Worm (Caenorhabditis elegans) whole organism, young adult: ENCODE measurements around the gene snx-1.

Experiments
- B0035.1 ChIP-seq: sonication (generic microtip); optimal IDR thresholded peaks from 2 replicates; lab custom pipeline; 2016; ENCODE audit warnings: missing genetic modification characterization, mild to moderate bottlenecking, missing compliant biosample characterization, missing genotype, missing genetic modification reagents
- C17E4.6 ChIP-seq: fragments of 200-800 bp; sonication (Bioruptor generic); IDR thresholded peaks from 2 replicates; pipeline ENCODE4 v1.3.6; 2022; ENCODE audit warnings: missing genetic modification reagents, missing genetic modification characterization, missing compliant biosample characterization
- F39B2.1 ChIP-seq: fragments of 200-800 bp; sonication (Bioruptor generic); IDR thresholded peaks from 2 replicates; pipeline ENCODE4 v1.3.6; 2022; ENCODE audit warnings: missing genetic modification reagents, missing genetic modification characterization, missing compliant biosample characterization
- F57C9.4 ChIP-seq: sonication (generic microtip); optimal IDR thresholded peaks from 2 replicates; lab custom pipeline; 2017; ENCODE audit warnings: mild to moderate bottlenecking, missing genetic modification characterization, missing compliant biosample characterization
- T07F8.4 ChIP-seq: sonication (generic microtip); optimal IDR thresholded peaks from 2 replicates; lab custom pipeline; 2016; ENCODE audit warnings: mild to moderate bottlenecking, missing genetic modification characterization, moderate library complexity, missing compliant biosample characterization
- T26A5.8 ChIP-seq: sonication (generic microtip); optimal IDR thresholded peaks from 2 replicates; lab custom pipeline; 2016; ENCODE audit warnings: missing genetic modification characterization, missing compliant biosample characterization
- Y67H2A.10 ChIP-seq: fragments of 200-800 bp; sonication (Bioruptor generic); conservative IDR thresholded peaks from 2 replicates; pipeline ENCODE4 v1.3.6; 2022; ENCODE audit warnings: missing genetic modification reagents, missing genetic modification characterization, missing compliant biosample characterization
- ama-1 ChIP-seq, 3 experiments: fragments of 150-350 bp in 1 of 3; sonication (generic microtip) in 2 of 3; optimal IDR thresholded peaks; 2 replicates each; lab custom pipeline; 2014 to 2018; ENCODE audit warnings: missing biosample characterization in 2 of 3, missing genetic modification characterization in 2 of 3, missing genetic modification reagents in 2 of 3
- aptf-3 ChIP-seq: fragments of 200-800 bp; sonication (Bioruptor generic); IDR thresholded peaks from 2 replicates; pipeline ENCODE4 v1.3.6; 2022; ENCODE audit warnings: missing genetic modification characterization, missing compliant biosample characterization
- bed-1 ChIP-seq: fragments of 200-800 bp; sonication (Bioruptor generic); IDR thresholded peaks from 2 replicates; pipeline ENCODE4 v1.3.6; 2022; ENCODE audit warnings: missing genetic modification reagents, missing genetic modification characterization, missing compliant biosample characterization
- ccch-3 ChIP-seq: fragments of 200-800 bp; sonication (Bioruptor generic); optimal IDR thresholded peaks from 2 replicates; lab custom pipeline; 2018; ENCODE audit warnings: mild to moderate bottlenecking, missing genetic modification characterization, missing compliant biosample characterization
- cebp-1 ChIP-seq, 2 experiments: fragments of 200-800 bp in 1 of 2; sonication (Bioruptor generic) in 1 of 2; sonication (generic microtip) in 1 of 2; IDR thresholded peaks in 1 of 2; optimal IDR thresholded peaks in 1 of 2; 2 replicates each; pipeline versions ENCODE4 v1.3.6 to Lab custom; 2017 to 2022; ENCODE audit warnings: missing compliant biosample characterization in 2 of 2, missing genetic modification characterization in 2 of 2, mild to moderate bottlenecking in 1 of 2, missing genetic modification reagents in 1 of 2, moderate library complexity in 1 of 2
- cebp-2 ChIP-seq: fragments of 200-800 bp; sonication (Bioruptor generic); IDR thresholded peaks from 2 replicates; pipeline ENCODE4 v1.3.6; 2022; ENCODE audit warnings: missing genetic modification characterization, missing compliant biosample characterization
- dpff-1 ChIP-seq: sonication (generic microtip); optimal IDR thresholded peaks from 2 replicates; lab custom pipeline; 2017; ENCODE audit warnings: mild to moderate bottlenecking, missing genetic modification characterization, missing compliant biosample characterization
- egl-44 ChIP-seq: fragments of 200-800 bp; sonication (Bioruptor generic); IDR thresholded peaks from 2 replicates; pipeline ENCODE4 v1.3.6; 2022; ENCODE audit warnings: missing genetic modification reagents, missing genetic modification characterization, missing compliant biosample characterization
- egrh-3 ChIP-seq: fragments of 200-800 bp; sonication (Bioruptor generic); IDR thresholded peaks from 2 replicates; pipeline ENCODE4 v1.3.6; 2022; ENCODE audit warnings: missing genetic modification reagents, missing genetic modification characterization, missing compliant biosample characterization
- hmg-1.2 ChIP-seq: fragments of 200-800 bp; sonication (Bioruptor generic); IDR thresholded peaks from 2 replicates; pipeline ENCODE4 v1.3.6; 2022; ENCODE audit warnings: missing genetic modification reagents, missing genetic modification characterization, missing compliant biosample characterization
- hmg-20 ChIP-seq: fragments of 200-800 bp; sonication (Bioruptor generic); IDR thresholded peaks from 2 replicates; pipeline ENCODE4 v1.3.6; 2022; ENCODE audit warnings: missing genetic modification reagents, missing genetic modification characterization, missing compliant biosample characterization
- lag-1 ChIP-seq: fragments of 200-800 bp; sonication (Bioruptor generic); IDR thresholded peaks from 2 replicates; pipeline ENCODE4 v1.3.6; 2022; ENCODE audit warnings: missing genetic modification reagents, missing genetic modification characterization, missing compliant biosample characterization
- let-607 ChIP-seq, 2 experiments: fragments of 200-800 bp in 1 of 2; sonication (Bioruptor generic) in 1 of 2; sonication (generic microtip) in 1 of 2; optimal IDR thresholded peaks; 2 replicates each; lab custom pipeline; 2016 to 2018; ENCODE audit warnings: mild to moderate bottlenecking in 2 of 2, missing compliant biosample characterization in 2 of 2, missing genetic modification characterization in 2 of 2, moderate library complexity in 2 of 2, missing genotype in 1 of 2
- mcd-1 ChIP-seq: fragments of 200-800 bp; sonication (Bioruptor generic); IDR thresholded peaks from 2 replicates; pipeline ENCODE4 v1.3.6; 2022; ENCODE audit warnings: missing genetic modification reagents, missing genetic modification characterization, missing compliant biosample characterization
- nhr-120 ChIP-seq: fragments of 200-800 bp; sonication (Bioruptor generic); IDR thresholded peaks from 2 replicates; pipeline ENCODE4 v1.3.6; 2022; ENCODE audit warnings: missing genetic modification characterization, missing compliant biosample characterization
- pha-4 ChIP-seq: fragments of 150-350 bp; sonication (generic microtip); optimal IDR thresholded peaks from 2 replicates; lab custom pipeline; 2014; ENCODE audit warnings: missing biosample characterization, missing genetic modification reagents, missing genetic modification characterization
- sdz-38 ChIP-seq: sonication (generic microtip); optimal IDR thresholded peaks from 2 replicates; lab custom pipeline; 2016; ENCODE audit warnings: missing genotype, missing genetic modification characterization, missing compliant biosample characterization
- somi-1 ChIP-seq: fragments of 200-800 bp; sonication (Bioruptor generic); optimal IDR thresholded peaks from 2 replicates; lab custom pipeline; 2018; ENCODE audit warnings: mild to moderate bottlenecking, missing genetic modification characterization, missing compliant biosample characterization
- tbp1 ChIP-seq: fragments of 200-800 bp; sonication (Bioruptor generic); optimal IDR thresholded peaks from 2 replicates; lab custom pipeline; 2018; ENCODE audit warnings: mild to moderate bottlenecking, missing genetic modification characterization, missing compliant biosample characterization
- tlf-1 ChIP-seq: fragments of 200-800 bp; sonication (Bioruptor generic); optimal IDR thresholded peaks from 2 replicates; lab custom pipeline; 2018; ENCODE audit warnings: mild to moderate bottlenecking, missing genetic modification characterization, missing compliant biosample characterization
- unc-62 ChIP-seq: fragments of 150-350 bp; optimal IDR thresholded peaks from 2 replicates; lab custom pipeline; 2014; ENCODE audit warnings: missing biosample characterization, missing genetic modification reagents, missing genetic modification characterization
- zfh-2 ChIP-seq: fragments of 200-800 bp; sonication (Bioruptor generic); conservative IDR thresholded peaks from 2 replicates; pipeline ENCODE4 v1.3.6; 2022; ENCODE audit warnings: missing genetic modification reagents, missing genetic modification characterization, missing compliant biosample characterization
- ztf-22 ChIP-seq: fragments of 200-800 bp; sonication (Bioruptor generic); optimal IDR thresholded peaks from 2 replicates; lab custom pipeline; 2018; ENCODE audit warnings: mild to moderate bottlenecking, missing genetic modification characterization, moderate library complexity, missing compliant biosample characterization
- ztf-26 ChIP-seq: sonication (generic microtip); optimal IDR thresholded peaks from 2 replicates; lab custom pipeline; 2017; ENCODE audit warnings: missing genetic modification characterization, missing compliant biosample characterization
- ztf-28 ChIP-seq: fragments of 200-800 bp; sonication (Bioruptor generic); IDR thresholded peaks from 2 replicates; pipeline ENCODE4 v1.3.6; 2022; ENCODE audit warnings: missing genetic modification reagents, missing genetic modification characterization, missing compliant biosample characterization
- ztf-3 ChIP-seq: fragments of 200-800 bp; sonication (Bioruptor generic); optimal IDR thresholded peaks from 2 replicates; lab custom pipeline; 2018; ENCODE audit warnings: mild to moderate bottlenecking, missing genetic modification characterization, missing compliant biosample characterization

The snx-1 gene

DNA sequence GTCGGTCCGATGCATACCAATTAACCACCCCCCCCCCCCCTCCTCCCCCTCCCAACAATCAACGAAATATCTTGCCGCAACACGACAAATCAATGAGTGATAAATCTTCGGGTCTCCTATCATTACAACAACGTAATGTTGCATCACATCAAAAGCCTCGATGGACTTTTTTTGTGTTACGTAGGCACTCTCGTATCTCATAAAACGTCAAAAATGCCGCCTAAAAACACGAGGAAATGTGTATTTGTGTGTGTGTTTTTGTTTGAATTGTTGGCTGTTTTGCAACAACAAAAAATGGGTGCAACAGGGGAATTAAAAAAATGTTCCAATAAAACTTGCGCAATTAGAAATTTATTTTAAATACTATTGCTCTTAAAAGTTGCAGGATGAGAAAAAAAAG is 38.4 kb downstream of the snx-1 start:
- no peak for TF ChIP-seq hmg-1.2
- no peak for TF ChIP-seq C17E4.6
- no peak for TF ChIP-seq lag-1 (GFP tag; lab: Robert Waterston, UW)
- TF ChIP-seq ccch-3 = no peak
- TF ChIP-seq, all 124 proteins: peak for 0

DNA sequence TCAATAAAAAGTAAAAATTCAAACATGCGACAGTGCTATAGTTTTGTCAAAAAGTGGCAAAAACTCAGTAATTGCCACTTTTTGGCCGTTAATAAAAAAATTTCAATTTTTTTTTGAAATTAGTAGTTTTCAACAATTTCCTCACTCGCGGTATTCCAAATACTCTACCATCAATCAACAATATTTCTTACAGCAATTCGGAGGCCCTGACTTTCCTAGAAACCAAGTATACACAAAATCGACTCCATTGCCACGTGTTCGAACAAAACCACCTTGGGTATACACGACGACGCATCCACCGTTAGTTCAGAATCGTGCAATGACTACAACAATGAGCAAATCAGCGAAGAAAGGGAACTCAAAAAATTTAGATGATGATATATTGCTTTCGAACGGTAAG is 42.8 kb downstream of the snx-1 start:
- TF ChIP-seq cebp-2 (GFP tag; lab: Robert Waterston, UW) = no peak
- TF ChIP-seq ztf-28 (GFP tag; lab: Robert Waterston, UW) = no peak
- TF ChIP-seq hmg-20 (GFP tag; lab: Robert Waterston, UW) = no peak
- TF ChIP-seq unc-62 (GFP tag; lab: Kevin White, UChicago) = no peak
- TF ChIP-seq let-607 (tag; optimal IDR thresholded peaks at IDR 0.05; lab: Kevin White, UChicago) = no peak
- no peak for TF ChIP-seq T26A5.8 (tag; lab: Kevin White, UChicago)
- no peak for TF ChIP-seq F39B2.1
- TF ChIP-seq aptf-3 (GFP tag; lab: Robert Waterston, UW) = no peak
- TF ChIP-seq somi-1 = no peak

DNA sequence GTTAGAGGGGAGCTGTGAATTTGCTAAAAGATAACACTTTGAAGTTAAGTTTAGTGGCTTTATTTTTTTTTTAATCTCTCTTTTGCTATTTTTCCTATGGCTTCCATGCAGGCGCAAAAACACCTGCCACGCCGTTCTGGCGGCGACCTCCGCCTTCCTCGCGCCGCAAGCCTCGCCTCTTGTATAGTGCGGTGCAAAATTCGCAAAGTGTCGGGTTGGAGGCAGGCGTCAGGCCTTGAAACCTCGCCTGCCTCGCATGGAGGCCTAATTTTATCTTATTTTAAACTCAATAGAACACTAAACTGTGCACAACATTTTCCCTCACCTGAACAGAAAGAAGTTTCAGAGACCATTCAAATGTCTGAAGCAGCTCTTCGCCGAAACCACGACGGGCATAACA is 43.2 kb downstream of the snx-1 start:
- TF ChIP-seq zfh-2 (peak; percentile 68), sdz-38 (tag; lab: Kevin White, UChicago) (no peak), nhr-120 (no peak), ztf-26 (tag; lab: Kevin White, UChicago) (no peak), cebp-1 (GFP tag; IDR thresholded peaks at IDR 0.05; lab: Robert Waterston, UW) (no peak), cebp-1 (tag; optimal IDR thresholded peaks at IDR 0.05; lab: Kevin White, UChicago) (no peak), Y67H2A.10 (GFP tag; lab: Robert Waterston, UW) (no peak)

DNA sequence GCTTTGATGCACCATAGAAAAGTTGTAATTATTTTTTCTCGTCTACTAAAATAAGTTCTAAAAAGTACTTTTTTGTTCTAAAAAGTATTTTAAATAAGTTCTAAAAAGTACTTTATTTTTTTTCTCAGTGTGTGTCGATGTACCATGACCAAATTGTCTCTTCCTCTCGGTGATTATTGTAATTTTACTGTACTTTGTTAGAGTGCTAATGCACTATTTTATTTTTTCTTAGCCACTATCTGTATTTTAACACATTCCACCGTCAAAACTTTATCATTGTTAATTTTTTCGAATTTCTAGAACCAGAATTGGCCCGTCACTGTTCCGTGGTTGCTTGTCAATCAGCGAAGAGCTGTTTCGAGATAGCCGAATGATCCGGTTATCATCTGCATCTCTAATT is 51.2 kb downstream of the snx-1 start, which contains the start of gene hot-8:
hot-8 (plus strand) TSS at position 301 of the 400 bp plus-strand sequence.
- TF ChIP-seq tlf-1 (GFP tag; lab: Kevin White, UChicago) = no peak
- no peak for TF ChIP-seq pha-4
- TF ChIP-seq B0035.1 (tag; lab: Kevin White, UChicago) = no peak
- no peak for TF ChIP-seq egrh-3
- TF ChIP-seq somi-1 = no peak
- TF ChIP-seq bed-1 (GFP tag; lab: Robert Waterston, UW) = no peak
- TF ChIP-seq tbp1 (GFP tag; lab: Kevin White, UChicago) = no peak
- TF ChIP-seq F57C9.4 = no peak
- no peak for TF ChIP-seq ama-1 (optimal IDR thresholded peaks at IDR 0.05; lab: Kevin White, UChicago)
- no peak for TF ChIP-seq ama-1 (GFP tag; optimal IDR thresholded peaks at IDR 0.05; lab: Kevin White, UChicago)
- no peak for TF ChIP-seq hmg-20 (GFP tag; lab: Robert Waterston, UW)
- TF ChIP-seq egl-44 (GFP tag; lab: Robert Waterston, UW) = no peak
- TF ChIP-seq mcd-1 (GFP tag; lab: Robert Waterston, UW) = no peak
- no peak for TF ChIP-seq let-607 (tag; optimal IDR thresholded peaks at IDR 0.05; lab: Kevin White, UChicago)
- no peak for TF ChIP-seq ztf-22 (GFP tag; lab: Kevin White, UChicago)
- no peak for TF ChIP-seq dpff-1
- no peak for TF ChIP-seq ztf-3
- no peak for TF ChIP-seq T07F8.4 (tag; lab: Kevin White, UChicago)
- TF ChIP-seq, all 124 proteins: peak for 0
